Worm (Caenorhabditis elegans): ENCODE data around the gene Y43F4B.10.

- TF ChIP-seq F52B5.7 (tag; optimal IDR thresholded peaks at IDR 0.05) (no peak), F37B4.10 (GFP tag; IDR thresholded peaks at IDR 0.05) (no peak), mel-28 (tag; optimal IDR thresholded peaks at IDR 0.05; ENCODE audit: borderline replicate concordance) (no peak), madf-3 (GFP tag; IDR thresholded peaks at IDR 0.05) (no peak), ztf-25 (GFP tag; IDR thresholded peaks at IDR 0.05) (no peak), K11D2.4 (GFP tag; IDR thresholded peaks at IDR 0.05) (no peak), nhr-80 (tag; optimal IDR thresholded peaks at IDR 0.05) (no peak), pha-4 (tag; optimal IDR thresholded peaks at IDR 0.05) (no peak), tbx-9 (tag; optimal IDR thresholded peaks at IDR 0.05; ENCODE audit: borderline replicate concordance) (no peak), unc-62 (GFP tag; optimal IDR thresholded peaks at IDR 0.05) (no peak), attf-6 (GFP tag; IDR thresholded peaks at IDR 0.05) (no peak), cebp-2 (GFP tag; IDR thresholded peaks at IDR 0.05) (no peak), nhr-120 (GFP tag; IDR thresholded peaks at IDR 0.05) (no peak)
Measured at ce11 chrIII:13307107-13307506, 6.8 kb upstream of the Y43F4B.10 start, which contains the start of the genes klp-19 and slc-36.1.
